Worm (Caenorhabditis elegans): ENCODE data around the gene set-2.

ce11 chrIII:4944213-4944612 lies 14.2 kb upstream of the set-2 start, which contains the start of gene ntl-9:
- TF ChIP-seq snu-23 (GFP tag; optimal IDR thresholded peaks at IDR 0.05) (no peak), mef-2 (tag; optimal IDR thresholded peaks at IDR 0.05) (no peak), ztf-11 (tag; optimal IDR thresholded peaks at IDR 0.05) (no peak), nhr-90 (tag; optimal IDR thresholded peaks at IDR 0.05; ENCODE audit: poor library complexity) (no peak), aha-1 (tag; optimal IDR thresholded peaks at IDR 0.05) (no peak), jun-1 (tag; optimal IDR thresholded peaks at IDR 0.05) (no peak), elt-2 (tag; optimal IDR thresholded peaks at IDR 0.05) (no peak), sup-37 (GFP tag; optimal IDR thresholded peaks at IDR 0.05) (no peak), unc-62 (GFP tag; optimal IDR thresholded peaks at IDR 0.05) (no peak), efl-3 (GFP tag; optimal IDR thresholded peaks at IDR 0.05) (no peak), ceh-88 (GFP tag; IDR thresholded peaks at IDR 0.05) (no peak), nhr-28 (tag; optimal IDR thresholded peaks at IDR 0.05) (no peak), ama-1 (optimal IDR thresholded peaks at IDR 0.05) (no peak), nhr-12 (tag; optimal IDR thresholded peaks at IDR 0.05) (no peak)

All from whole organism, L1 larva.